Worm (Caenorhabditis elegans): ENCODE measurements around the gene cyp-33C6.

DNA sequence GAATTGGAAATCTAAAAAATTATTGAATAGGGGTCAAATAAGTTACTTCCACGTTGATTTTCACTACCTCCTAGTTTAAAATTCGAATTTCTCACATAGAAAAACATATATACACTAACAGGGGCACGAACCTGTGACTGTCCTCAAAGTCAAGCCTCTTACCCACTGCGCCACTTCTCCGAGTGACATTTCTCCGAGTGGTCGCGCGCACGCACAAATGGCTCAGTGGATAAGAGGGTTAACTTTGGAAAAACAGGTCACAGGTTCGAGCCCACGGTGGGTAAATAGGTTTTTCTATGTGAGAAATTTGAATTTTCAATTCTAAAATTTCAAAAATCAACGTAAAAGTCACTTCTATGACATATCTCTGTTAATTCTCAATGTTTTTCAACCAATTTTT, 28.1 kb upstream of the cyp-33C6 start:
- TF ChIP-seq ceh-13 (GFP tag; optimal IDR thresholded peaks at IDR 0.05) (no peak), ama-1 (optimal IDR thresholded peaks at IDR 0.05) (no peak), flt-1 (GFP tag; IDR thresholded peaks at IDR 0.05) (no peak)
